Worm (Caenorhabditis elegans) whole organism, mixed stage, embryonic: Measurements from ENCODE around the gene osm-10.

Experiments
- bed-3 ChIP-seq: fragments of 200-800 bp; sonication (Bioruptor generic); optimal IDR thresholded peaks from 3 replicates; lab custom pipeline; 2018; ENCODE audit warnings: mild to moderate bottlenecking, missing genetic modification characterization, moderate library complexity, missing compliant biosample characterization
- ceh-39 ChIP-seq: fragments of 150-350 bp; optimal IDR thresholded peaks from 2 replicates; lab custom pipeline; 2014; ENCODE audit warnings: missing biosample characterization, missing genetic modification characterization
- ceh-43 ChIP-seq: fragments of 200-800 bp; sonication (Bioruptor generic); optimal IDR thresholded peaks from 2 replicates; lab custom pipeline; 2018; ENCODE audit warnings: mild to moderate bottlenecking, missing genetic modification characterization, moderate library complexity, missing compliant biosample characterization
- ceh-83 ChIP-seq: fragments of 200-800 bp; sonication (Bioruptor generic); optimal IDR thresholded peaks from 2 replicates; lab custom pipeline; 2018; ENCODE audit warnings: mild to moderate bottlenecking, missing genetic modification characterization, missing compliant biosample characterization
- ces-1 ChIP-seq: fragments of 150-350 bp; optimal IDR thresholded peaks from 2 replicates; lab custom pipeline; 2014; ENCODE audit warnings: missing biosample characterization, missing genetic modification reagents, missing genetic modification characterization
- cnd-1 ChIP-seq: fragments of 200-800 bp; sonication (Bioruptor generic); optimal IDR thresholded peaks from 2 replicates; lab custom pipeline; 2018; ENCODE audit warnings: mild to moderate bottlenecking, missing genetic modification characterization, missing compliant biosample characterization
- elt-1 ChIP-seq: sonication (generic microtip); optimal IDR thresholded peaks from 2 replicates; lab custom pipeline; 2017; ENCODE audit warnings: missing genetic modification characterization, mild to moderate bottlenecking, missing compliant biosample characterization, antibody characterized with exemption, moderate library complexity, borderline replicate concordance; ENCODE audit not compliant: insufficient read depth
- elt-3 ChIP-seq: fragments of 150-350 bp; optimal IDR thresholded peaks from 2 replicates; lab custom pipeline; 2014; ENCODE audit warnings: missing biosample characterization, missing genetic modification characterization
- flh-1 ChIP-seq: fragments of 200-800 bp; sonication (Bioruptor generic); optimal IDR thresholded peaks from 2 replicates; lab custom pipeline; 2018; ENCODE audit warnings: mild to moderate bottlenecking, missing genetic modification characterization, moderate library complexity, missing compliant biosample characterization
- ham-2 ChIP-seq: fragments of 200-800 bp; sonication (Bioruptor generic); optimal IDR thresholded peaks from 2 replicates; lab custom pipeline; 2018; ENCODE audit warnings: mild to moderate bottlenecking, missing genetic modification characterization, missing compliant biosample characterization
- hlh-1 ChIP-seq: fragments of 150-350 bp; optimal IDR thresholded peaks from 2 replicates; lab custom pipeline; 2014; ENCODE audit warnings: missing biosample characterization, missing genetic modification reagents, missing genetic modification characterization
- lin-32 ChIP-seq: fragments of 200-800 bp; sonication (Bioruptor generic); optimal IDR thresholded peaks from 2 replicates; lab custom pipeline; 2018; ENCODE audit warnings: mild to moderate bottlenecking, missing genetic modification characterization, missing compliant biosample characterization
- lsy-2 ChIP-seq: fragments of 150-350 bp; optimal IDR thresholded peaks from 2 replicates; lab custom pipeline; 2014; ENCODE audit warnings: missing biosample characterization, missing genetic modification characterization
- mab-5 ChIP-seq: fragments of 150-350 bp; optimal IDR thresholded peaks from 2 replicates; lab custom pipeline; 2014; ENCODE audit warnings: missing biosample characterization, missing genetic modification characterization
- mls-2 ChIP-seq: sonication (generic microtip); optimal IDR thresholded peaks from 2 replicates; lab custom pipeline; 2016; ENCODE audit warnings: mild to moderate bottlenecking, missing genetic modification characterization, moderate library complexity, missing compliant biosample characterization
- nhr-12 ChIP-seq: fragments of 150-350 bp; optimal IDR thresholded peaks from 2 replicates; lab custom pipeline; 2014; ENCODE audit warnings: missing biosample characterization, missing genetic modification characterization
- nhr-2 ChIP-seq: fragments of 150-350 bp; optimal IDR thresholded peaks from 2 replicates; lab custom pipeline; 2014; ENCODE audit warnings: missing biosample characterization, missing genetic modification characterization
- nhr-237 ChIP-seq: fragments of 150-350 bp; optimal IDR thresholded peaks from 2 replicates; lab custom pipeline; 2014; ENCODE audit warnings: missing biosample characterization, missing genetic modification characterization
- nhr-28 ChIP-seq: fragments of 150-350 bp; optimal IDR thresholded peaks from 2 replicates; lab custom pipeline; 2014; ENCODE audit warnings: missing biosample characterization, missing genetic modification characterization
- nhr-76 ChIP-seq: sonication (generic microtip); optimal IDR thresholded peaks from 2 replicates; lab custom pipeline; 2017; ENCODE audit warnings: missing biosample characterization, missing genetic modification characterization
- snpc-4 ChIP-seq: fragments of 150-350 bp; optimal IDR thresholded peaks from 2 replicates; lab custom pipeline; 2014; ENCODE audit warnings: missing biosample characterization, missing genetic modification characterization
- sptf-1 ChIP-seq: sonication (generic microtip); optimal IDR thresholded peaks from 2 replicates; lab custom pipeline; 2017; ENCODE audit warnings: mild to moderate bottlenecking, missing genetic modification characterization, moderate library complexity, missing compliant biosample characterization
- tbx-8 ChIP-seq: fragments of 200-800 bp; sonication (Bioruptor generic); optimal IDR thresholded peaks from 2 replicates; lab custom pipeline; 2018; ENCODE audit warnings: mild to moderate bottlenecking, missing genetic modification characterization, moderate library complexity, missing compliant biosample characterization
- unc-120 ChIP-seq: sonication (generic microtip); optimal IDR thresholded peaks from 2 replicates; lab custom pipeline; 2017; ENCODE audit warnings: missing genetic modification characterization, missing compliant biosample characterization; ENCODE audit not compliant: poor library complexity, severe bottlenecking
- unc-39 ChIP-seq: fragments of 150-350 bp; optimal IDR thresholded peaks from 2 replicates; lab custom pipeline; 2014; ENCODE audit warnings: missing biosample characterization, missing genetic modification characterization
- unc-62 ChIP-seq: fragments of 150-350 bp; optimal IDR thresholded peaks from 2 replicates; lab custom pipeline; 2014; ENCODE audit warnings: missing biosample characterization, missing genetic modification reagents, missing genetic modification characterization
- zip-8 ChIP-seq: fragments of 150-350 bp; optimal IDR thresholded peaks from 2 replicates; lab custom pipeline; 2014; ENCODE audit warnings: missing biosample characterization, missing genetic modification characterization
- ztf-11 ChIP-seq: fragments of 150-350 bp; optimal IDR thresholded peaks from 2 replicates; lab custom pipeline; 2014; ENCODE audit warnings: missing biosample characterization, missing genetic modification characterization

osm-10 gene

DNA sequence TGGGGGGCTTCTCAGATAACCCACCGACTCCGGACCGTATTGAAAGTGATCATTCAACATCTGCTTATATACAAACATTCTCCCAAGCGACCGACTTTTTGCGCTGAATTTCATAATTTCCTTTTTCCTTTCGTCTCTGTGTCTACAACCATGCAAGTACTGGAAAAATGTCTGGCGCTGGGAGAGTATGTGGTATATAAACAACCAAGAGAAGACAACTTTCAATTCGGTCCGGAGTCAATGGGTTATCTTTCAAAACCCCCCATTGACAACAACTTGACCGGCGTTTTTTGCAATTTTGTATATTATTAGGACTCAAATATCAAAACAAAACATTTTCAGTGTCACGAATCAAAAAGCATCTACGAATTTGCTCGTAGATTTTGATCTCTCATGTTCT lies 35.4 kb downstream of the osm-10 start:
- no peak for TF ChIP-seq ceh-39 (tag; lab: Kevin White, UChicago)
- TF ChIP-seq tbx-8 (GFP tag; lab: Kevin White, UChicago) = no peak
- TF ChIP-seq bed-3 (GFP tag; lab: Kevin White, UChicago) = no peak
- no peak for TF ChIP-seq ceh-83
- TF ChIP-seq elt-3 = no peak
- TF ChIP-seq lsy-2 (tag; lab: Kevin White, UChicago) = no peak
- TF ChIP-seq snpc-4 (tag; lab: Kevin White, UChicago) = no peak
- no peak for TF ChIP-seq ztf-11
- TF ChIP-seq unc-120 (tag; lab: Kevin White, UChicago) = no peak
- TF ChIP-seq unc-62 = no peak
- no peak for TF ChIP-seq nhr-28
- no peak for TF ChIP-seq nhr-2
- TF ChIP-seq ham-2 (GFP tag; lab: Kevin White, UChicago) = no peak
- no peak for TF ChIP-seq flh-1 (GFP tag; lab: Kevin White, UChicago)

ce11 chrIII:7281179-7281578 lies 38.1 kb downstream of the osm-10 start, which contains the start of gene B0361.3:
Gene B0361.3, plus strand, starts transcription at chrIII:7281462.
- no peak for TF ChIP-seq mls-2 (tag; lab: Kevin White, UChicago)
- TF ChIP-seq lsy-2 (tag; lab: Kevin White, UChicago) = peak; percentile 45
- TF ChIP-seq ces-1 (GFP tag; lab: Kevin White, UChicago) = peak; percentile 50

DNA sequence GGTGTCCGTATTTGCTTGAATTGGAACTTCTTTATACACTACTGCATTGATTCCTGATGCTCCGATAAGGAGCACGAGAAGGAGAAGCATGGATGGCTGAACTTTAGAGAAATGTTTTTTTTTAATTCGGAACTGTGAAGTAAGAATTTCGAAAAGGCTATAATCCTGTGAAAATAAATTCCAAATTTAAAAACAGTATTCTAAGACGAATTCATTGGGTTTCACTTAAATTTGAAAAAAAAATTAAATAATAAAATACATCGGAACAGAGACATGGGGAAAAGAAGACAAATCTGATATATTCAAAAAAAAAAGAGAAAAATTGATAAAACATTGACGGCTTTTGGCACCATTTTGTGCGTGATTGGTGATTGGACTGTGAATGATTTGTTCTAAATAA lies 42.7 kb downstream of the osm-10 start, which contains the start of gene pho-5:
Gene pho-5 (minus strand): TSS at position 101 of the 400 bp plus-strand sequence.
- no peak for TF ChIP-seq ztf-11
- TF ChIP-seq bed-3 (GFP tag; lab: Kevin White, UChicago) = no peak
- TF ChIP-seq mls-2 (tag; lab: Kevin White, UChicago) = no peak
- TF ChIP-seq tbx-8 (GFP tag; lab: Kevin White, UChicago) = no peak
- no peak for TF ChIP-seq cnd-1 (tag; lab: Kevin White, UChicago)
- no peak for TF ChIP-seq ham-2 (GFP tag; lab: Kevin White, UChicago)
- TF ChIP-seq hlh-1 (tag; lab: Kevin White, UChicago) = no peak
- TF ChIP-seq unc-62 = no peak
- no peak for TF ChIP-seq nhr-76 (tag; lab: Kevin White, UChicago)
- TF ChIP-seq lin-32 (GFP tag; lab: Kevin White, UChicago) = no peak
- no peak for TF ChIP-seq elt-3
- TF ChIP-seq sptf-1 (tag; lab: Kevin White, UChicago) = no peak
- no peak for TF ChIP-seq ceh-39 (tag; lab: Kevin White, UChicago)
- no peak for TF ChIP-seq nhr-237 (tag; lab: Kevin White, UChicago)
- no peak for TF ChIP-seq unc-120 (tag; lab: Kevin White, UChicago)
- TF ChIP-seq nhr-2 = no peak
- TF ChIP-seq mab-5 (tag; lab: Kevin White, UChicago) = no peak
- TF ChIP-seq ces-1 (GFP tag; lab: Kevin White, UChicago) = no peak

DNA sequence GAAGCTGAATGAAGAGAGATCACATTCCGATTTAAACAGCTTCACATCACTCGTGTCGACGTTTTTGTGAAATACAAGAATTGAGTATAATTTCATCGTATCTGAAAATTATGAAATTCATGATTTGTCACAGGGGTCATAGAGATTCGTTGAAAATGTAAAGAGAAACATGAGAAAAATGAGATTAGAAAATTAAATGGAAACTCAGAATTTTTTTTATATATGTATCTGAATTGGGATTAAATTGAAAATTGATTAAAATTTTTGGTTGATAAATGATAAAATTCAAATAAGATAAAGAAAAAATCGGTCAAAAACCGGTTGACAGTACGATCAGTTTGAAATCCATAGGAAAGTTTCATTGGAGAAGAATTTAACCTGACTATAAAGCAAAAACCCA lies 44.4 kb downstream of the osm-10 start, which contains the start of gene ykt-6:
Gene ykt-6 (minus strand): TSS at position 101 of the 400 bp plus-strand sequence.
- no peak for TF ChIP-seq nhr-12 (tag; lab: Kevin White, UChicago)
- TF ChIP-seq elt-3 = no peak
- TF ChIP-seq zip-8 (tag; lab: Kevin White, UChicago) = no peak

ce11 chrIII:7290462-7290861 lies 47.4 kb downstream of the osm-10 start, which contains the start of gene algn-11:
Gene algn-11, minus strand, starts transcription at chrIII:7290562.
- no peak for TF ChIP-seq unc-39 (tag; lab: Kevin White, UChicago)
- no peak for TF ChIP-seq unc-62
- TF ChIP-seq ces-1 (GFP tag; lab: Kevin White, UChicago) = no peak
- no peak for TF ChIP-seq sptf-1 (tag; lab: Kevin White, UChicago)
- TF ChIP-seq cnd-1 (tag; lab: Kevin White, UChicago) = no peak
- no peak for TF ChIP-seq ceh-83
- no peak for TF ChIP-seq nhr-2
- no peak for TF ChIP-seq tbx-8 (GFP tag; lab: Kevin White, UChicago)
- TF ChIP-seq lsy-2 (tag; lab: Kevin White, UChicago) = no peak
- no peak for TF ChIP-seq elt-1 (tag; lab: Kevin White, UChicago)
- TF ChIP-seq snpc-4 (tag; lab: Kevin White, UChicago) = no peak

DNA sequence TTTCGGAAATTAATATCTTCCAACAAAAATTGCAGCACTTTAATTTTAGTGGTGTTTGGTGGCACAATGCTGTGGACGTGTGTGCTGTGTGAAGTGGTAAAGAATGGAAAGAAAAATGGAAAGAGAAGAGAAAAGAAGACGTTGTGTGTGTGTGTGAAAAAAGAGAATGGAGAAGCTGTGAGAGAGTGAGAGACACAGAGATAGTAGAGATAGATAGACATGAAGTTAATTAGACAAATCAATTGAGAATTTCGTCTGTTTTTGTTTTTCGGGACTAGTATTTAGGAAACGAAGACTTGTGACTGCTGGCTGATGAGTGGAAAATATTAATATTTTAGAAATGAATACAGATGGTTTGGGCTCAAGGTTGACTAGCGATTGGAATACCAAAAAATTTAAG lies 48.1 kb downstream of the osm-10 start:
- TF ChIP-seq tbx-8 (GFP tag; lab: Kevin White, UChicago) = no peak
- peak; percentile 70 for TF ChIP-seq ces-1 (GFP tag; lab: Kevin White, UChicago)
- TF ChIP-seq ceh-43 (GFP tag; lab: Kevin White, UChicago) = no peak
